Worm (Caenorhabditis elegans): ENCODE results near the gene cyp-34A8.

Gene cyp-34A8

DNA sequence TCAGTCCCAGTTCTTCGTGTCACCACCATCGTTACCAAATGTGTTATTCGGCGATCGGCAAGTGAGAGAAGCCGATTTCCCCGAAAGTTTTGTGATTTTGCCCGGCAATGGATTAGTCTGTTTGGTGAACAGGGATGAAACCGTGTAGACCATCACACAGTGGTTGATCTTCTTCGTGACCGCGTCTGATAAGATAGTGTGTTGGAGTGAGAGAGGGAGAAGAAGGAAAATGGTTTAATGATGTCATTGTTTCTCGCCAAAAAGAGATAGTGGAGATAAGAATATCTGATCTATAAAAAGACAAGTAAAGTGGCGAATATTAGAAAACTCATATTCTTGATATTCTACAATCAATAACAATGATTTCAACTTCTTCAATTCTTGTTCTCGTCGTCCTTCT is 12.2 kb upstream of the cyp-34A8 start, which contains the start of gene nlp-31:
Gene nlp-31, plus strand, starts transcription at position 237 of the 400 bp plus-strand sequence.
- TF ChIP-seq nhr-237 (tag; optimal IDR thresholded peaks at IDR 0.05) = peak; percentile 15
- no peak for TF ChIP-seq nhr-28 (tag; optimal IDR thresholded peaks at IDR 0.05)
- TF ChIP-seq elt-3 (tag; optimal IDR thresholded peaks at IDR 0.05) = peak; percentile 93
- TF ChIP-seq cnd-1 (tag; optimal IDR thresholded peaks at IDR 0.05) = no peak
- peak; percentile 13 for TF ChIP-seq elt-1 (tag; optimal IDR thresholded peaks at IDR 0.05; ENCODE audit: borderline replicate concordance, insufficient read depth)
- no peak for TF ChIP-seq nhr-76 (tag; optimal IDR thresholded peaks at IDR 0.05)
- TF ChIP-seq unc-120 (tag; optimal IDR thresholded peaks at IDR 0.05; ENCODE audit: poor library complexity, severe bottlenecking) = no peak
- TF ChIP-seq nhr-12 (tag; optimal IDR thresholded peaks at IDR 0.05) = no peak
- TF ChIP-seq flh-1 (GFP tag; optimal IDR thresholded peaks at IDR 0.05) = no peak
- no peak for TF ChIP-seq mab-5 (tag; optimal IDR thresholded peaks at IDR 0.05)
- no peak for TF ChIP-seq unc-62 (GFP tag; optimal IDR thresholded peaks at IDR 0.05)

- TF ChIP-seq elt-1 (tag; optimal IDR thresholded peaks at IDR 0.05; ENCODE audit: borderline replicate concordance, insufficient read depth) = no peak
- TF ChIP-seq sptf-1 (tag; optimal IDR thresholded peaks at IDR 0.05) = no peak
- TF ChIP-seq lsy-2 (tag; optimal IDR thresholded peaks at IDR 0.05) = no peak
- TF ChIP-seq nhr-12 (tag; optimal IDR thresholded peaks at IDR 0.05) = no peak
These were observed 11.4 kb upstream of the cyp-34A8 start, which contains the start of gene nlp-34 for ce11 chrV:3979053-3979452. nlp-34 (minus strand) TSS chrV:3979134.

DNA sequence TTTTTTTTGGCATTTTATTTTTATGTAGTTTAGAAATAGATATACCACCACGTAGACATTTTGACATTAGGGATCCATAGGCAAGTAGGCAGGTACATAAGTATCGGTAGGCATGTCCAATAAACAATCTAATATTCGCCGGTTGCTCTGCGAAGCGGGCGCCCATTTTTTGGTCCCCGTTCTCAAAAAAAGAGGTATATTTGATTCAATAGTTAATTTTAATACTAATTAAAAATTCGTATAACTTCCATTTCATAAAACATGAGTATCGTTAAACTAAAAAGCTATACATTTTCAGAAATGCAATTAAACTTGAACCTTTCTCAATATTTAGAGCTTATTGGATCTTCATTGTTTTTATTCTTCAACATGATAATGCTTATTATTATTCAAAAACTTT is 9.3 kb upstream of the cyp-34A8 start, which contains the start of gene str-83:
Gene str-83, plus strand, starts transcription at position 301 of the 400 bp plus-strand sequence.
- no peak for TF ChIP-seq nhr-28 (tag; optimal IDR thresholded peaks at IDR 0.05)
- no peak for TF ChIP-seq flh-1 (GFP tag; optimal IDR thresholded peaks at IDR 0.05)
- TF ChIP-seq elt-1 (tag; optimal IDR thresholded peaks at IDR 0.05; ENCODE audit: borderline replicate concordance, insufficient read depth) = no peak
- no peak for TF ChIP-seq blmp-1 (tag; optimal IDR thresholded peaks at IDR 0.05)
- no peak for TF ChIP-seq nhr-237 (tag; optimal IDR thresholded peaks at IDR 0.05)
- no peak for TF ChIP-seq lsy-2 (tag; optimal IDR thresholded peaks at IDR 0.05)
- no peak for TF ChIP-seq ces-1 (GFP tag; optimal IDR thresholded peaks at IDR 0.05)
- no peak for TF ChIP-seq drap-1 (GFP tag; optimal IDR thresholded peaks at IDR 0.05)
- no peak for TF ChIP-seq elt-3 (tag; optimal IDR thresholded peaks at IDR 0.05)
- TF ChIP-seq snpc-4 (tag; optimal IDR thresholded peaks at IDR 0.05) = no peak
- no peak for TF ChIP-seq ceh-83 (GFP tag; optimal IDR thresholded peaks at IDR 0.05)
- no peak for TF ChIP-seq hlh-1 (tag; optimal IDR thresholded peaks at IDR 0.05)
- no peak for TF ChIP-seq mls-2 (tag; optimal IDR thresholded peaks at IDR 0.05)
- no peak for TF ChIP-seq ceh-43 (GFP tag; optimal IDR thresholded peaks at IDR 0.05)

ce11 chrV:3974361-3974760 is 6.7 kb upstream of the cyp-34A8 start, which contains the start of gene str-82:
str-82 (plus strand) TSS chrV:3974661.
- TF ChIP-seq hlh-1 (tag; optimal IDR thresholded peaks at IDR 0.05) (no peak), ceh-83 (GFP tag; optimal IDR thresholded peaks at IDR 0.05) (no peak), snpc-4 (tag; optimal IDR thresholded peaks at IDR 0.05) (no peak), unc-62 (GFP tag; optimal IDR thresholded peaks at IDR 0.05) (no peak), cnd-1 (tag; optimal IDR thresholded peaks at IDR 0.05) (no peak), nhr-28 (tag; optimal IDR thresholded peaks at IDR 0.05) (no peak), zip-8 (tag; optimal IDR thresholded peaks at IDR 0.05) (no peak), elt-3 (tag; optimal IDR thresholded peaks at IDR 0.05) (no peak), nhr-12 (tag; optimal IDR thresholded peaks at IDR 0.05) (no peak), lin-32 (GFP tag; optimal IDR thresholded peaks at IDR 0.05) (no peak), mls-2 (tag; optimal IDR thresholded peaks at IDR 0.05) (no peak), bed-3 (GFP tag; optimal IDR thresholded peaks at IDR 0.05) (no peak), nhr-237 (tag; optimal IDR thresholded peaks at IDR 0.05) (no peak), ceh-43 (GFP tag; optimal IDR thresholded peaks at IDR 0.05) (no peak), ces-1 (GFP tag; optimal IDR thresholded peaks at IDR 0.05) (no peak), drap-1 (GFP tag; optimal IDR thresholded peaks at IDR 0.05) (no peak), lin-13 (tag; optimal IDR thresholded peaks at IDR 0.05) (no peak), pha-4 (tag; optimal IDR thresholded peaks at IDR 0.05) (no peak), ham-2 (GFP tag; optimal IDR thresholded peaks at IDR 0.05) (no peak)

ce11 chrV:3972846-3973245 is 5.2 kb upstream of the cyp-34A8 start, which contains the start of gene cyp-34A10:
cyp-34A10 (minus strand) TSS chrV:3972991.
- TF ChIP-seq sptf-1 (tag; optimal IDR thresholded peaks at IDR 0.05) (no peak), nhr-2 (tag; optimal IDR thresholded peaks at IDR 0.05) (no peak), tbx-8 (GFP tag; optimal IDR thresholded peaks at IDR 0.05) (no peak), nhr-28 (tag; optimal IDR thresholded peaks at IDR 0.05) (no peak), ceh-83 (GFP tag; optimal IDR thresholded peaks at IDR 0.05) (no peak), mep-1 (tag; optimal IDR thresholded peaks at IDR 0.05) (no peak), nhr-76 (tag; optimal IDR thresholded peaks at IDR 0.05) (no peak), elt-3 (tag; optimal IDR thresholded peaks at IDR 0.05) (no peak)

Data from whole organism, mixed stage, embryonic.